Fruit fly (Drosophila melanogaster): Measurements from ENCODE around the gene BI-1.

The BI-1 gene

DNA sequence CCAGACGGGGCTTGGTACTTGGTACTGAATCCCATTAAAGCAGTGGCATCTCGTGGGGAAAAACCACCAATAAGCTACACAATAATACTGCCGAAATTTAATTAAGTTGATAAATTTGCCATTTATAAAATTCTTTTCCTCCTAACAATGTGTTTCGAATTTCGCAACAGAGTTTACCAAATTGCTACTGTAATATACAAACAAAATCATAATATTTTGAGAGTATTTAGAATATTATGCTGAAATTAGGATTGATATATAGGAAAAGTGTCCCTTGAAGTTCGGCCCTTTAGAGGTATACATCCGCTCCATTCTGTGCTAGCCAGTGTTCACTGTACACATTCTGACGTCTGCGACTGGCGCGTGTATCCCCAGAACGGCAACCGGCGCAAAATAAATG is 24.1 kb downstream of the BI-1 start:
- peak; percentile 59 for TF ChIP-seq CG18599 (GFP tag; optimal IDR thresholded peaks at IDR 0.05)
- peak; percentile 21 for TF ChIP-seq Xbp1 (GFP tag; optimal IDR thresholded peaks at IDR 0.05)
- no peak for TF ChIP-seq peb (GFP tag; IDR thresholded peaks at IDR 0.05)
- TF ChIP-seq gem (tag; optimal IDR thresholded peaks at IDR 0.05): no peak
- no peak for TF ChIP-seq gfzf (GFP tag; optimal IDR thresholded peaks at IDR 0.05)
- TF ChIP-seq CG12104 (GFP tag; optimal IDR thresholded peaks at IDR 0.05): no peak
- no peak for TF ChIP-seq CG11247 (GFP tag; IDR thresholded peaks at IDR 0.05)
- TF ChIP-seq Hr51 (GFP tag; optimal IDR thresholded peaks at IDR 0.05): no peak
- no peak for TF ChIP-seq ranshi (GFP tag; IDR thresholded peaks at IDR 0.05)
- peak; percentile 82 for TF ChIP-seq Med (GFP tag)
- no peak for TF ChIP-seq sr (GFP tag; IDR thresholded peaks at IDR 0.05)
- TF ChIP-seq CG2116 (GFP tag; optimal IDR thresholded peaks at IDR 0.05): no peak
- 0 out of 2 replicates have a peak, but pooled peaks have one; percentile 38 for TF ChIP-seq lmd (GFP tag; IDR thresholded peaks at IDR 0.05)
- TF ChIP-seq Drgx (GFP tag; IDR thresholded peaks at IDR 0.05): no peak
- TF ChIP-seq Aef1 (GFP tag; IDR thresholded peaks at IDR 0.05): no peak
- TF ChIP-seq CG12299 (tag; optimal IDR thresholded peaks at IDR 0.05): no peak
- no peak for TF ChIP-seq CG3847 (GFP tag; IDR thresholded peaks at IDR 0.05)
- TF ChIP-seq CG14014 (GFP tag; IDR thresholded peaks at IDR 0.05): no peak
- TF ChIP-seq Meics (GFP tag; optimal IDR thresholded peaks at IDR 0.05): peak; percentile 33
- TF ChIP-seq HmgZ (tag; optimal IDR thresholded peaks at IDR 0.05): no peak
- no peak for TF ChIP-seq CG2875 (GFP tag; optimal IDR thresholded peaks at IDR 0.05)
- 0 out of 3 replicates have a peak, but pooled peaks have one; percentile 36 for TF ChIP-seq CG11695 (GFP tag; IDR thresholded peaks at IDR 0.05)
- TF ChIP-seq lov (optimal IDR thresholded peaks at IDR 0.05): no peak
- no peak for TF ChIP-seq lov (GFP tag; IDR thresholded peaks at IDR 0.05)
- TF ChIP-seq trem (tag; optimal IDR thresholded peaks at IDR 0.05): no peak
- TF ChIP-seq CG17385 (GFP tag; optimal IDR thresholded peaks at IDR 0.05): no peak
- no peak for TF ChIP-seq CG10321 (GFP tag; IDR thresholded peaks at IDR 0.05)
- TF ChIP-seq pho (GFP tag; optimal IDR thresholded peaks at IDR 0.05): no peak
- peak in 1 of 2 experiments; percentile 8 for TF ChIP-seq Pdp1 (GFP tag; optimal IDR thresholded peaks at IDR 0.05)
- TF ChIP-seq CG10543 (GFP tag; optimal IDR thresholded peaks at IDR 0.05): peak; percentile 8
- TF ChIP-seq CG4617 (GFP tag; optimal IDR thresholded peaks at IDR 0.05; ENCODE audit: borderline replicate concordance): no peak
- no peak for TF ChIP-seq Opbp (GFP tag; IDR thresholded peaks at IDR 0.05; ENCODE audit: partially characterized antibody)
- peak; percentile 11 for TF ChIP-seq CG10209 (GFP tag; optimal IDR thresholded peaks at IDR 0.05)
- no peak for TF ChIP-seq tin (GFP tag; optimal IDR thresholded peaks at IDR 0.05)
- no peak for TF ChIP-seq pfk (GFP tag; optimal IDR thresholded peaks at IDR 0.05)
- TF ChIP-seq lola (GFP tag; optimal IDR thresholded peaks at IDR 0.05): no peak
- TF ChIP-seq PHDP (tag; optimal IDR thresholded peaks at IDR 0.05): no peak
- TF ChIP-seq B-H2 (GFP tag; optimal IDR thresholded peaks at IDR 0.05): no peak
- no peak for TF ChIP-seq sima (GFP tag; optimal IDR thresholded peaks at IDR 0.05)
- no peak for TF ChIP-seq hkb (optimal IDR thresholded peaks at IDR 0.05)
- 0 out of 2 replicates have a peak, but pooled peaks have one; percentile 11 for TF ChIP-seq hkb (GFP tag; IDR thresholded peaks at IDR 0.05)
- TF ChIP-seq toy (GFP tag; IDR thresholded peaks at IDR 0.05): no peak
- TF ChIP-seq pum (GFP tag; optimal IDR thresholded peaks at IDR 0.05): no peak
- no peak for TF ChIP-seq CG18476 (GFP tag; optimal IDR thresholded peaks at IDR 0.05)
- TF ChIP-seq Nf-YB (GFP tag; optimal IDR thresholded peaks at IDR 0.05): no peak
- TF ChIP-seq prd (optimal IDR thresholded peaks at IDR 0.05): no peak
- TF ChIP-seq prd (GFP tag; IDR thresholded peaks at IDR 0.05): 0 out of 3 replicates have a peak, but pooled peaks have one; percentile 28
- TF ChIP-seq onecut (GFP tag; IDR thresholded peaks at IDR 0.05): no peak
- TF ChIP-seq Gug (GFP tag; IDR thresholded peaks at IDR 0.05): peak; percentile 1; the same call in 1 of the 4 replicates
- peak; percentile 83 for TF ChIP-seq Ets65A (GFP tag)
- no peak for TF ChIP-seq CG6175 (GFP tag; IDR thresholded peaks at IDR 0.05)
- peak; percentile 17 for TF ChIP-seq Fer3 (tag; optimal IDR thresholded peaks at IDR 0.05)
